Fruit fly (Drosophila melanogaster) whole organism, embryonic: ENCODE measurements around the gene CG9674.
A peak's percentile ranks its signal among the peaks of the same experiment; 100 is the strongest.

Experiments used
- Atf-2 ChIP-seq: fragments of 200-800 bp; sonication (Bioruptor generic); optimal IDR thresholded peaks from 2 replicates; lab custom pipeline; 2016; ENCODE audit warnings: missing biosample characterization, missing genetic modification characterization
- B-H2 ChIP-seq: fragments of 200-800 bp; sonication (Bioruptor generic); optimal IDR thresholded peaks from 2 replicates; lab custom pipeline; 2018; ENCODE audit warnings: missing biosample characterization, mild to moderate bottlenecking, missing genetic modification characterization
- Bteb2 ChIP-seq: fragments of 200-800 bp; sonication (Bioruptor generic); optimal IDR thresholded peaks from 2 replicates; lab custom pipeline; 2016; ENCODE audit warnings: missing biosample characterization, missing genetic modification characterization
- C15 ChIP-seq: fragments of 200-800 bp; sonication (Bioruptor generic); IDR thresholded peaks from 3 replicates; pipeline ENCODE4 v1.3.6; 2022; ENCODE audit warnings: missing biosample characterization, missing genetic modification characterization
- CG11093 ChIP-seq: fragments of 200-800 bp; sonication (Bioruptor generic); IDR thresholded peaks from 3 replicates; pipeline ENCODE4 v1.3.6; 2022; ENCODE audit warnings: missing biosample characterization, missing genetic modification characterization
- CG11695 ChIP-seq: fragments of 200-800 bp; sonication (Bioruptor generic); IDR thresholded peaks from 3 replicates; pipeline ENCODE4 v1.3.6; 2022; ENCODE audit warnings: missing biosample characterization, missing genetic modification characterization
- CG13424 ChIP-seq: fragments of 200-800 bp; sonication (Bioruptor generic); optimal IDR thresholded peaks from 2 replicates; lab custom pipeline; 2019; ENCODE audit warnings: missing biosample characterization, mild to moderate bottlenecking, missing genetic modification characterization, moderate library complexity
- CG14860 ChIP-seq: fragments of 200-800 bp; sonication (Bioruptor generic); IDR thresholded peaks from 3 replicates; pipeline ENCODE4 v1.3.6; 2022; ENCODE audit warnings: missing biosample characterization, missing genetic modification characterization; ENCODE audit not compliant: partially characterized antibody
- CG15073 ChIP-seq: fragments of 200-800 bp; sonication (Bioruptor generic); optimal IDR thresholded peaks from 2 replicates; lab custom pipeline; 2016; ENCODE audit warnings: missing biosample characterization, missing genetic modification characterization
- CG16815 ChIP-seq: fragments of 200-800 bp; sonication (Bioruptor generic); optimal IDR thresholded peaks from 3 replicates; lab custom pipeline; 2017; ENCODE audit warnings: missing biosample characterization, mild to moderate bottlenecking, missing genetic modification characterization
- CG17612 ChIP-seq: fragments of 200-800 bp; sonication (Bioruptor generic); IDR thresholded peaks from 2 replicates; pipeline ENCODE4 v1.3.6; 2022; ENCODE audit warnings: missing biosample characterization, missing genetic modification characterization
- CG18476 ChIP-seq: fragments of 200-800 bp; sonication (Bioruptor generic); optimal IDR thresholded peaks from 2 replicates; lab custom pipeline; 2016; ENCODE audit warnings: missing biosample characterization, mild to moderate bottlenecking, missing genetic modification characterization
- CG18764 ChIP-seq: fragments of 200-800 bp; sonication (Bioruptor generic); optimal IDR thresholded peaks from 3 replicates; lab custom pipeline; 2016; ENCODE audit warnings: missing biosample characterization, missing genetic modification characterization
- CG30020 ChIP-seq: fragments of 200-800 bp; optimal IDR thresholded peaks from 2 replicates; lab custom pipeline; 2019; ENCODE audit warnings: missing biosample characterization, mild to moderate bottlenecking, missing genetic modification characterization, moderate library complexity
- CG3163 ChIP-seq: fragments of 200-800 bp; sonication (Bioruptor generic); optimal IDR thresholded peaks from 3 replicates; lab custom pipeline; 2016; ENCODE audit warnings: missing biosample characterization, missing genetic modification characterization
- CG33213 ChIP-seq: fragments of 200-800 bp; sonication (Bioruptor generic); optimal IDR thresholded peaks from 3 replicates; lab custom pipeline; 2016; ENCODE audit warnings: missing biosample characterization, missing genetic modification characterization
- CG33557 ChIP-seq: fragments of 200-800 bp; sonication (Bioruptor generic); optimal IDR thresholded peaks from 2 replicates; lab custom pipeline; 2019; ENCODE audit warnings: missing biosample characterization, mild to moderate bottlenecking, missing genetic modification characterization, moderate library complexity
- CG3995 ChIP-seq: fragments of 200-800 bp; sonication (Bioruptor generic); optimal IDR thresholded peaks from 3 replicates; lab custom pipeline; 2016; ENCODE audit warnings: missing biosample characterization, missing genetic modification characterization
- CG7372 ChIP-seq: fragments of 200-800 bp; sonication (Bioruptor generic); IDR thresholded peaks from 2 replicates; pipeline ENCODE4 v1.3.6; 2022; ENCODE audit warnings: missing biosample characterization, missing genetic modification characterization
- CG7786 ChIP-seq: fragments of 200-800 bp; sonication (Bioruptor generic); optimal IDR thresholded peaks from 2 replicates; lab custom pipeline; 2016; ENCODE audit warnings: missing biosample characterization, missing genetic modification characterization
- CHES-1-like ChIP-seq: fragments of 200-800 bp; sonication (Bioruptor generic); optimal IDR thresholded peaks from 2 replicates; lab custom pipeline; 2016; ENCODE audit warnings: missing biosample characterization, missing genetic modification characterization
- CTCF ChIP-seq: fragments of 200-800 bp; sonication (Bioruptor generic); optimal IDR thresholded peaks from 2 replicates; lab custom pipeline; 2017; ENCODE audit warnings: missing biosample characterization, mild to moderate bottlenecking, missing genetic modification characterization, moderate library complexity
- E2f1 ChIP-seq: fragments of 200-800 bp; sonication (Bioruptor generic); IDR thresholded peaks from 2 replicates; pipeline ENCODE4 v1.3.6; 2022; ENCODE audit warnings: missing biosample characterization, missing genetic modification characterization
- E2f2 ChIP-seq: fragments of 200-800 bp; sonication (Bioruptor generic); IDR thresholded peaks from 2 replicates; pipeline ENCODE4 v1.3.6; 2022; ENCODE audit warnings: missing biosample characterization, missing genetic modification characterization
- Fer2 ChIP-seq: fragments of 200-800 bp; sonication (Bioruptor generic); optimal IDR thresholded peaks from 2 replicates; lab custom pipeline; 2018; ENCODE audit warnings: missing biosample characterization, mild to moderate bottlenecking, missing genetic modification characterization, moderate library complexity
- HHEX ChIP-seq: fragments of 200-800 bp; sonication (Bioruptor generic); optimal IDR thresholded peaks from 3 replicates; lab custom pipeline; 2017; ENCODE audit warnings: missing biosample characterization, mild to moderate bottlenecking, missing genetic modification characterization, missing genetic modification reagents
- Hmr ChIP-seq: fragments of 200-800 bp; sonication (Bioruptor generic); optimal IDR thresholded peaks from 3 replicates; lab custom pipeline; 2017; ENCODE audit warnings: mild to moderate bottlenecking, missing biosample characterization, missing genetic modification reagents, missing genetic modification characterization
- Hmx ChIP-seq: fragments of 200-800 bp; sonication (Bioruptor generic); optimal IDR thresholded peaks from 2 replicates; lab custom pipeline; 2016; ENCODE audit warnings: missing biosample characterization, missing genetic modification characterization
- Hr3 ChIP-seq: fragments of 200-800 bp; sonication (Bioruptor generic); optimal IDR thresholded peaks from 3 replicates; lab custom pipeline; 2016; ENCODE audit warnings: missing biosample characterization, missing genetic modification characterization
- Hr78 ChIP-seq, 2 experiments: fragments of 200-800 bp in 1 of 2; fragments of >200 bp in 1 of 2; sonication (Bioruptor generic) in 1 of 2; optimal IDR thresholded peaks; 2 replicates each; lab custom pipeline; 2017 to 2019; ENCODE audit warnings: missing biosample characterization in 2 of 2, missing genetic modification characterization in 2 of 2, mild to moderate bottlenecking in 1 of 2, moderate library complexity in 1 of 2
- NK7.1 ChIP-seq: fragments of 200-800 bp; sonication (Bioruptor generic); optimal IDR thresholded peaks from 3 replicates; lab custom pipeline; 2016; ENCODE audit warnings: missing biosample characterization, missing genetic modification characterization
- Nf-YB ChIP-seq: fragments of 200-800 bp; sonication (Bioruptor generic); optimal IDR thresholded peaks from 3 replicates; lab custom pipeline; 2019; ENCODE audit warnings: missing biosample characterization, mild to moderate bottlenecking, missing genetic modification characterization, moderate library complexity
- Side ChIP-seq: fragments of 200-800 bp; sonication (Bioruptor generic); optimal IDR thresholded peaks from 2 replicates; lab custom pipeline; 2016; ENCODE audit warnings: missing biosample characterization, missing genetic modification characterization
- Sry-δ ChIP-seq: fragments of 200-800 bp; sonication (Bioruptor generic); optimal IDR thresholded peaks from 2 replicates; lab custom pipeline; 2016; ENCODE audit warnings: missing biosample characterization, missing genetic modification characterization
- Tbp ChIP-seq: fragments of >200 bp; optimal IDR thresholded peaks from 2 replicates; lab custom pipeline; 2018; ENCODE audit warnings: missing biosample characterization, missing genetic modification characterization
- aop ChIP-seq: fragments of 200-800 bp; sonication (Bioruptor generic); IDR thresholded peaks from 2 replicates; pipeline ENCODE4 v1.3.6; 2022; ENCODE audit warnings: missing biosample characterization, missing genetic modification characterization
- bbx ChIP-seq: fragments of 200-800 bp; sonication (Bioruptor generic); IDR thresholded peaks from 2 replicates; pipeline ENCODE4 v1.3.6; 2022; ENCODE audit warnings: missing biosample characterization, missing genetic modification characterization; ENCODE audit not compliant: partially characterized antibody
- ci ChIP-seq: fragments of 200-800 bp; sonication (Bioruptor generic); IDR thresholded peaks from 3 replicates; pipeline ENCODE4 v1.3.6; 2022; ENCODE audit warnings: missing biosample characterization, missing genetic modification characterization
- cwo ChIP-seq: fragments of 200-800 bp; sonication (Bioruptor generic); optimal IDR thresholded peaks from 3 replicates; lab custom pipeline; 2017; ENCODE audit warnings: missing biosample characterization, missing genetic modification characterization, mild to moderate bottlenecking, moderate library complexity, missing genetic modification reagents
- gfzf ChIP-seq: fragments of 200-800 bp; sonication (Bioruptor generic); optimal IDR thresholded peaks from 2 replicates; lab custom pipeline; 2016; ENCODE audit warnings: missing biosample characterization, mild to moderate bottlenecking, missing genetic modification characterization, moderate library complexity
- ham ChIP-seq: fragments of 200-800 bp; sonication (Bioruptor generic); IDR thresholded peaks from 2 replicates; pipeline ENCODE4 v1.3.6; 2022; ENCODE audit warnings: missing biosample characterization, missing genetic modification characterization
- hth ChIP-seq: fragments of >200 bp; optimal IDR thresholded peaks from 2 replicates; lab custom pipeline; 2017; ENCODE audit warnings: inconsistent platforms
- ken ChIP-seq: fragments of 200-800 bp; sonication (Bioruptor generic); IDR thresholded peaks from 3 replicates; pipeline ENCODE4 v1.3.6; 2022; ENCODE audit warnings: missing biosample characterization, missing genetic modification characterization
- luna ChIP-seq: fragments of 200-800 bp; sonication (Bioruptor generic); optimal IDR thresholded peaks from 2 replicates; lab custom pipeline; 2016; ENCODE audit warnings: missing biosample characterization, missing genetic modification characterization
- otp ChIP-seq: fragments of 200-800 bp; sonication (Bioruptor generic); IDR thresholded peaks from 3 replicates; pipeline ENCODE4, ENCODE4 v1.3.6; 2022; ENCODE audit warnings: missing biosample characterization, missing genetic modification characterization
- salm ChIP-seq: fragments of 200-800 bp; sonication (Bioruptor generic); optimal IDR thresholded peaks from 2 replicates; lab custom pipeline; 2018; ENCODE audit warnings: missing biosample characterization, mild to moderate bottlenecking, missing genetic modification characterization
- sr ChIP-seq: fragments of 200-800 bp; sonication (Bioruptor generic); IDR thresholded peaks from 3 replicates; pipeline ENCODE4 v1.3.6; 2022; ENCODE audit warnings: missing biosample characterization, missing genetic modification characterization
- tio ChIP-seq: fragments of 200-800 bp; sonication (Bioruptor generic); optimal IDR thresholded peaks from 2 replicates; lab custom pipeline; 2017; ENCODE audit warnings: missing biosample characterization, missing genetic modification characterization, inconsistent platforms
- z ChIP-seq: fragments of 200-800 bp; sonication (Bioruptor generic); IDR thresholded peaks from 3 replicates; pipeline ENCODE4 v1.3.6; 2022; ENCODE audit warnings: missing biosample characterization, missing genetic modification characterization

Gene CG9674

DNA sequence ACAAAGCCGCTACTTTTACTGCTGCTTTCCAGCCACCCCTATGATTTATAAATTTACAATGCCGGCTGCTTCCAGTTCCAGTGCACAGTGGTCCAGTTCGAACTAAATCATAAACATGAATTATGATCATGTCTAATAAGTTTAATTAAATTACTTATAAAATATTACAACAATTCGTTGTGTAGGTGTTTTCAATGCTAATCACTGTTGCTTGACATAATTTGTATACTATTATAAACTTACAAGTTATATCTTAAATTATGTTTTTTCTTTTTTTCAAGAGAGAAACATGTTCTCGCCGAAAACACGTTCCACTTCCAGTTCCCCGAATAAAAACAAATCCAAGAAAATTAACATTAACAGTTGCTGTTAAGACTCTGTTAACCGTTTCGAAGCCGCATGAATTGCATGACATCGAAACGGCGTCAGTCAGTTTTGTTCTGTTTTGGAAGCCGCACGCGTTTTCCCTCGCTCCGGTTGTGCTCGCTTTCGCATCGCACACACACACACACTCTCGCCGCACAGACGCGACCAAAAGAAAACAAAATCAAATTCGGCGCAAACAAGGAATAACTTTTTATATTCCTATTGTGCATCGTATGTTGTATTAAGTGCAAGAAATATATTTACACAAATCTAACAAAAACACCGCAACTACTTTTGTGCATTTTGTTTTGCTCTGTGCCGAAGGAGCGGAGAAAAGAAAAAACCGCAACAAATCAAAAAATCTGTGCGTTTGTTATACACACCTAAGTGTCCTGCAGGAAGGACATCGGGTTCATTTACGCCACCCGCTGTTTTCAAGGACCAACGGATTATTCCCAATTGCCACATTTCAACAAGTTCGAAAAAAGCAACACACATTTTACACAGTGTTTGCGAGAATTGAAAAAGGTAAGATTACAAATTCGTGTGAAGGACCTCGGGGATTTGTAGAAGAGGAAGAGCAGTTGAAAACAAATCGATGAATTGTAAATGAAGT, 41.6 kb downstream of the CG9674 start, which contains the start of gene Nrt (continued):
- TF ChIP-seq Hmr (GFP tag; lab: Kevin White, UChicago) (peak; percentile 80), CG33557 (peak; percentile 66), otp (GFP tag; lab: Robert Waterston, UW) (no peak), sr (GFP tag; lab: Robert Waterston, UW) (no peak), CG17612 (GFP tag; lab: Robert Waterston, UW) (no peak), Hr3 (GFP tag; lab: Kevin White, UChicago) (peak; percentile 45), CG18764 (GFP tag; lab: Kevin White, UChicago) (peak; percentile 44), CG30020 (tag; lab: Kevin White, UChicago) (peak; percentile 49), cwo (peak; percentile 38), Tbp (GFP tag; lab: Kevin White, UChicago) (no peak), ken (GFP tag; lab: Robert Waterston, UW) (no peak), Hr78 (GFP tag; optimal IDR thresholded peaks at IDR 0.05; lab: Kevin White, UChicago) (peak in 1 of 2 experiments; percentile 21), CG11695 (GFP tag; lab: Robert Waterston, UW) (peak; percentile 69; the same call in 2 of the 3 replicates), CG3163 (GFP tag; lab: Kevin White, UChicago) (peak; percentile 1), CG15073 (GFP tag; lab: Kevin White, UChicago) (no peak), C15 (0 out of 3 replicates have a peak, but pooled peaks have one; percentile 44), gfzf (GFP tag; lab: Kevin White, UChicago) (no peak), hth (lab: Kevin White, UChicago) (no peak), CG33213 (GFP tag; lab: Kevin White, UChicago) (no peak), aop (no peak), CG7372 (no peak), Side (GFP tag; lab: Kevin White, UChicago) (no peak), CHES-1-like (peak; percentile 7), Atf-2 (GFP tag; lab: Kevin White, UChicago) (no peak), E2f2 (GFP tag; lab: Robert Waterston, UW) (peak; percentile 53; the same call in 1 of the 2 replicates), z (GFP tag; lab: Robert Waterston, UW) (no peak), CG14860 (GFP tag; lab: Robert Waterston, UW) (peak; percentile 22; the same call in 1 of the 3 replicates), CG18476 (GFP tag; lab: Kevin White, UChicago) (peak; percentile 72), tio (GFP tag; lab: Kevin White, UChicago) (no peak), Hmx (GFP tag; lab: Kevin White, UChicago) (no peak), luna (no peak), B-H2 (GFP tag; lab: Kevin White, UChicago) (peak; percentile 53), CG7786 (no peak), CTCF (GFP tag; lab: Kevin White, UChicago) (peak; percentile 17), CG3995 (GFP tag; lab: Kevin White, UChicago) (no peak), Fer2 (tag; lab: Kevin White, UChicago) (peak; percentile 28), salm (tag; lab: Kevin White, UChicago) (peak; percentile 67), NK7.1 (GFP tag; lab: Kevin White, UChicago) (peak; percentile 7), CG16815 (peak; percentile 18), ci (GFP tag; lab: Robert Waterston, UW) (peak; percentile 57; the same call in 2 of the 3 replicates), CG11093 (GFP tag; lab: Robert Waterston, UW) (no peak), Nf-YB (GFP tag; lab: Kevin White, UChicago) (peak; percentile 19), bbx (peak; percentile 50; the same call in 1 of the 2 replicates), Sry-δ (GFP tag; lab: Kevin White, UChicago) (no peak), HHEX (GFP tag; lab: Kevin White, UChicago) (peak; percentile 63), CG13424 (peak; percentile 83), ham (GFP tag; lab: Robert Waterston, UW) (no peak), E2f1 (GFP tag; lab: Robert Waterston, UW) (peak; percentile 36; the same call in 1 of the 2 replicates), Bteb2 (GFP tag; lab: Kevin White, UChicago) (no peak)
